Worm (Caenorhabditis elegans) whole organism, dauer: Measurements from ENCODE around the gene zig-12.

ENCODE experiments used
- unc-62 ChIP-seq: sonication (generic microtip); optimal IDR thresholded peaks from 2 replicates; lab custom pipeline; 2017; ENCODE audit warnings: missing biosample characterization, missing genetic modification reagents, missing genetic modification characterization

zig-12 gene

DNA sequence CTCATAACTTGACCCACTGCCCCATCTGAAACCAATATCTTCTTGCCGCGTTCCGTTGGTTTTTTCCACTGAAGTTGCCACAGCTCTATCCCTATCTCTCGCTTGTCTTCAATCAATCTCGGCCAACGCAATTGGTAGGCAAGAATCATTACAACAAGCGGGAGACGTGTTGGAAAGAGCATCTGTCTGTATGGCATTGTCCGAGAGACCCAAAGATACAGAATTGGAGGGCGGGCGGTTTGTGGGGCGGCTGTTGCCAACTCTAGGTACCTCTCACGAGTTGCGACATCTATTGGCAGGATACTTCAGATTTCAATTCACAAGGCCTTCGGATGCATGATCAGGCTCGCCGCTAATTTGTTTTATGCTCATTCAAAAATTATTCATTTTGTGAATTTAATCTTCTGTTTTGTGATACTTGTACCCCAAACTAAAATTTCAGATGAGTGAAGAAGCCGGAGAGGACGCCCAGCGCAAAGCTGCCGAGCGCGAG is 25.4 kb downstream of the zig-12 start, which contains the start of gene unc-27:
Gene unc-27 (plus strand): TSS at position 443 of the 493 bp plus-strand sequence.
- TF ChIP-seq unc-62 (GFP tag; lab: Kevin White, UChicago): no peak

DNA sequence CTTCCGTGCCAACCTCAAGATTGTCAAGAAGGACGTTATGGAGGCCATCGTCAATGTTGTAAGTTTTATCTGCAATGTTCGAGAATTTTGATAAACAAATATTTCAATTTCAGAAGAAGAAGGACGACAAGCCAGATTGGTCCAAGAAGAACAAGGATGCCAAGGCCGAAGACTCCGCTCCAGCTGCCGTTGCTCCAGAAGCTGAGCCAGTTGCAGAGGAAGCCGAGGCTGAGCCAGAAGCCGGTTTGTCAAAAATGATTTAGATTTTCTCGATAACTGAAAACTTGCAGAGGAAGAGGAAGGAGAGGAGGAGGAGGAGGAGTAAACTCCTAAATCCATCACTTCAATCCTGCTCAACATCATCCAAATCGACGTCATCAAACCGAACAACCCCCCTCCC is 26.4 kb downstream of the zig-12 start:
- no peak for TF ChIP-seq unc-62 (GFP tag; lab: Kevin White, UChicago)

DNA sequence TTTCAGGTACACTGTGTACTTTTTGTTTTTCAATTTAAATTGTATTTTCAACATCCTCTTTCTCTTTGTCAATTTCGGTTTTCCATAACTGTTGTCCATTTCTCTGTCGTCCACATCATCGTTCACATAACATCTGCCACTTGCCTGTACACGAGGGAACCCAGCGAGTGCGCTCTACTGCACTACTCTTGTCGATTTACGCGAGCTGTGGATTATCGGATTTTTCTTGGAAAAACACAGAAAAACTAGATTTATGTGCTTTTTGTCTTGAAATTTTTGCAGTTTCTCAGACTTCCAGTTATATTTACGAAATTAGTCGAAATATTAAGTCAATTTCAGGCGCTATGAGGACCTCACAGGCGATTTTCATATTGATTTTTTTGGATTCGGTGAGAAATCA is 28.1 kb downstream of the zig-12 start, which contains the start of gene chup-1:
Gene chup-1 (plus strand): TSS at position 340 of the 400 bp plus-strand sequence.
- no peak for TF ChIP-seq unc-62 (GFP tag; lab: Kevin White, UChicago)

DNA sequence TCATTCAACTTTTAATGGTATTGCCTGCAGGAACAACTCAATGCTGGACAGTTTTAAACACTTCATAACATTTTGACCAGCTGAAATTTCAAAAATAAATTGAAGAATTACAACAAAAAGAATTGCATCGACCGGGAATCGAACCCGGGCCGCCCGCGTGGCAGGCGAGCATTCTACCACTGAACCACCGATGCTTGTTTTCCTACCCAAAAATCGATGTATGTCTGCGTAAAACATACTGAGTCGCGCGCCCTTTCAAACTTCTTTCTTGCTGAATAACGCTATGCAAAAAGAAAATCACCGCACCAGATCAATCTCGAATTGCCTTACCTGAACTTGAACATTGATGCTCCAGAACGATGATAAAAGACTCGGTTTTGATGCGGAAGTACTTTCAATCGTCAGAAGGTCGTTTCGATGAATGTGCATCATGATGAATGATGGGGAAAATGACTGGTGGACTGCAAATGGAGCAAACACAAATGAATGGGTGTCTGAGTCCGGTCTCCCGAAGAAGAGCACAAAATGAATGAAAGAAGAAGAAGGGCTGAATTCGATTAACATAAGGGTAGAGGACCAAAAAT is 33.1 kb downstream of the zig-12 start, which contains the start of gene R04E5.7:
Gene R04E5.7 (minus strand): TSS at position 564 of the 584 bp plus-strand sequence.
- TF ChIP-seq unc-62 (GFP tag; lab: Kevin White, UChicago): no peak

DNA sequence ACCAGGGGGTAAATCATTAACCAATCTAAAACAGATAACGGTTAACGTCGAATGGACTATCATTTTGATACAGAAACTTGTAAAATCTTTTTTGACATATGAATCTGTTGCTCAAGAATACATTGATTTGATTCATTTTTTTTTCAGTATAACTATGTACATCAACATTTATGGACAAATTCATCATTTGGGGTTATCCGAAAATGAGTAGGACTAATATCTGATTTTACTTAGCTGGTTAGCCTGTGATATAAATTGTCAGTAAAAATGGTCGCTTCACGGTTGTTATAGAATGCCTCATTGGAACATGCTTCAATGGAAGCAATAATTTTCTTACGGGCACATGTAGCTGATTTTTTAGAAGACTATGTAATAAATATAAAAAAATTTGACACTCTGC is 33.9 kb downstream of the zig-12 start:
- TF ChIP-seq unc-62 (GFP tag; lab: Kevin White, UChicago): no peak

DNA sequence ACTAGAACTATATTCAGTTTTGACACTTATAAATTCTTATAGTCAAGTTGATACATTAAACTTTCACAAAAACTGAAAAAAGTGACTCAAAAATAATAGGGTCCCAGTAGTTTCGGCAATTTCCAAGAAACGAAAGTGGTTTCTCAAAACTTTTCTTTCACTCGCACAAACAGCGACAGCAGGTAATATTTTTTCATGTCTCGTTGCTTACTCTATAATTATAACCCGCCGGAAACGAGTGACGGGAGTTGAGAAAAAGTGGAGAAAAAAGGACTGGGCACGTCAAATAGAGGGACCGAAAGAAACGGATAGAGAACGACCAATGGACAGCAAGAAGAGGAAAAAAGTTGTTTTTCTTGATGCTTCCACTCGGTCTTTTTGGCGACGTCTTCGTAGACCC is 36.2 kb downstream of the zig-12 start:
- no peak for TF ChIP-seq unc-62 (GFP tag; lab: Kevin White, UChicago)

DNA sequence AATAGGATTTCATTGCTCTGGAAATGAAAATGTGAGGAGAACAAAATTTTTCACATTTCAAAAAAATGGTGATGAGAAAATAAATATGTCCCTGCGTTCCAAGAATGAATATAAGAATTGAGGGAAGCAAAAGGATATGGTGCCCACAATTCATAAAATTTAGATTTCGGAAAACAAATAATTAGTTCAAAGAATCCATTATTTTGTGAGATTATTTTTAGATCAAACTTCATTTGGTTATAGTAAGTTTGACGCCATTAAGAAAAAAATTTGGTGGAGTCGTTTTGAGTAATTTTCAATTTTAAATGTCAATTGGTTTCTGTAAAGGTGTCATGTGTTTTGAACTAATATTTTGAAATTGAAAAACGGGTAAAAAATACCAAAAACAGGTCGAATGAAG is 36.6 kb downstream of the zig-12 start:
- no peak for TF ChIP-seq unc-62 (GFP tag; lab: Kevin White, UChicago)

DNA sequence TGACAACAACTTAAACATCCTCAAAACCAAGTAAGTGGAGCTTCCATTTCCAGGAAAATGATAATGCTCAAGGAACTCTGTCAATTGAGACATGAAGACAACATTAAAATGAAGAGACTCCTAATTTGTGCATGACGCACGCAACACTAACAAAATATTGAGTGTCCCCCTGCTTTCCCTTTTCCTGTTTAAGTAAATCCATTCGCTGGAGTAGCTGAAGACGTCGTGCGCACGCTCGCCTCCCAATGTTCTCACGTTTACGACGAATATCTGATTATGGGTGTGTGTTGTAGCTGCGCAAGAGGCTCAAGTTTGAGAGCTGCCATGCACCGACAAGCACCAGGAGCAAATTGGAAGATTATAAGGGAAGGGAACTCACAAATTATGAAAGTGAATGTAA is 37.3 kb downstream of the zig-12 start:
- no peak for TF ChIP-seq unc-62 (GFP tag; lab: Kevin White, UChicago)

DNA sequence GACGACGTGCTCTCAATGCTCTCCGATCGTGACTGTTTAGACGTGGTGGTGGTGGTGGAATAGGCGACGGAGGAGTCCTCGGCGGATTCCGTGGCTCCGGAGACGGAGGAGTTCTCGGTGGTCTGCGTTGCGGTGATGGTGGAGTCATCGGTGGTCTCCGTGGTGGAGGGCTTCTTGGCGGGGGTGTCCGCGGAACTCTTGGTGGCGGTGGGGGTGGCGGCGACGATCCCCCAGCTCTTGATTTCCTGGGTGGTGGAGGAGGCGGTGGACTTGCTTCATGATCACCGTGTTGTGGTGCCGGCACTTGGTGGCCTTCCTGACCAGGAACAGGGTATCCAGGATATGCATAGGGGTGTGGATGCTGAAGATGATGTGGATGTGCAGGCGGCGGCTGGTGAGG is 41.8 kb downstream of the zig-12 start:
- TF ChIP-seq unc-62 (GFP tag; lab: Kevin White, UChicago): no peak

DNA sequence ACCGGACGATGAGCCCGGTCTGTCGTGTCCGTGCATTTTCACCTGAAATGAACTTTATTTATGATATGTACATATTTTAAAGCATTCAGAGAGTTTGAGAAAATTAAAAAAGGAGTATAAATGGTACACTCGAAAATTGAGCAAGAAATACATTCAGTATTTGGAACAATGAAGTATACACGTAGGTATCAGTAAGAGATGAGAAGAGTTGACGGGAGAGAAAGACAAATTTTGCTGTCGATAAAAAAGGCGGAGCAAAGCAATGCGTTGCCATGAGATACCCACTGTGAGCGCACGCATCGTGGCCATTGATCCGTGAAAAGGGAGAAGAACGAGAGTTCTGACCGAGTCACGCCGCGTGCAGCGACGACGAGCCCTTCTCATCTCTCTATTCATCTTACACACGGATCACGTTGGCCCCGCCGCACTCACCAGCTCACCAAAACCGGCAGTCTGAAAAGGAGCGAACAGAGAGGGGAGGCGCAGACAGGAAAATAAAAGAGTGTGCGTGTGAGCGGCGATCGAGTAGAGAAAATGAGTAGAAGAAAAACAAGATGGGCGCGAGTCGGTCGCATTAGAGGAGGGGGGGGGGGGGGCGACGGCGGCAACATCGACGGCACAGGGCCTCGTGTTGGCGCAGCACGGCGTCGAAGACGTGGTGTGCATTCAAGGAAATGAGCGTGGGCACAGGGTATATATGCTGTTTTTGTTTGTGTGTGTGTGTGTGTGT is 42.5 kb downstream of the zig-12 start, which contains the start of gene R04E5.8:
Gene R04E5.8 (minus strand): TSS at position 51 of the 730 bp plus-strand sequence.
- TF ChIP-seq unc-62 (GFP tag; lab: Kevin White, UChicago): no peak

DNA sequence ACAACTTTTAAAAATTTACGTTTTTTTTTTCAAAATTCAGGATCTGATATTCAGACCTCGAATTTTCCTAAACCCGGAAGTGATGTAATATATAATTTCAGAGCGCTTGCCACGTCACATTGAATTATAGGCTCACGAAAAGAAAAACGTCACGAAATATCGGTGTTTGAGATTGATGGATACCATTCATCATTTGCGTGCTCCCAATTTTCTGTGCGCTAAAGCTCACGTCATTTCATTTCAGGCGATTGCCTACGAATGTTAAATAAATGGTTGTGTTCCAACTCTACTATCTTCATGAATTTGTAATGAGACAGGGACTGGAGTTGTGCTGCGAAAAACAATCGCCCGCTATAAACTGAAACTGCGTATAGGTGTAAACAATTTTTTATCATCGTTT is 45.0 kb downstream of the zig-12 start:
- no peak for TF ChIP-seq unc-62 (GFP tag; lab: Kevin White, UChicago)

DNA sequence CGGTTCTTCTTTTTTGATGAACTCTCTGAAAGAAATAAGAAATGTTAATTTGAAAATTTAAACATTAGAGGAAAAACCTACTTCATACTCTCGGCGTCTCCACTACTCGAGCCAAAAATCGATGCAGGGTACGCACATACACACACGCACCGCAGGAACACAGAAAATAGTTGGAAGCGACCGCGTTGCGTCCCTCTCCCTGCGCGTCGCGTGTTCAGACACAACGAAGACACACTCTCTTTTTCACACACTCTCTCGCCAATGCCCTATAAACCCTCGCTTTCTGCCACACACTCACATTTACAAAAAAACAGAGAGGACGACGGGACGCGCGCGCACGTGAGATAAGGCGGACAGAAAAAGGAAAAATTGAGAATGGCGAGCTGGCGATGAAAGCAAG is 47.2 kb downstream of the zig-12 start, which contains the start of gene R04E5.9:
Gene R04E5.9 (minus strand): TSS at position 235 of the 400 bp plus-strand sequence.
- TF ChIP-seq unc-62 (GFP tag; lab: Kevin White, UChicago): no peak

DNA sequence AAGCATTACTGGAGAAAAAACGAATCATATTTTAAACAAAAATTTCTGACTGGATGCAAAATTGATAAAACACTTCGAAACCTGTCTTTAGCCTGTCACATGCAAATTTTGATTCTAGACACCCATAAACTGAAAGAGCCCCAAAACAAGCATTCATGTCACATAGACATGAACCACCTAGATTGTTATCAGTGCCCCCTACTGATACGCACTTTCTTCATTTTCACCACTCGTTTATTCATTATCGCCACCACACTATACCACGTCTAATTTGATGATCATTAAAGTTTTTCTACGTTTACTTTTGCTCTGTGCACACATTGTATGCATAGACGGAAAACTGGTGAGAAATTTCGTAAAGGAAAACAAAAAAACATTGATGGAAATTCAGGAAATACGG is 48.2 kb downstream of the zig-12 start, which contains the start of gene cnnm-2:
Gene cnnm-2 (plus strand): TSS at position 190 of the 400 bp plus-strand sequence.
- no peak for TF ChIP-seq unc-62 (GFP tag; lab: Kevin White, UChicago)
